Worm (Caenorhabditis elegans): ENCODE measurements around the gene C06A12.8.

Gene C06A12.8

DNA sequence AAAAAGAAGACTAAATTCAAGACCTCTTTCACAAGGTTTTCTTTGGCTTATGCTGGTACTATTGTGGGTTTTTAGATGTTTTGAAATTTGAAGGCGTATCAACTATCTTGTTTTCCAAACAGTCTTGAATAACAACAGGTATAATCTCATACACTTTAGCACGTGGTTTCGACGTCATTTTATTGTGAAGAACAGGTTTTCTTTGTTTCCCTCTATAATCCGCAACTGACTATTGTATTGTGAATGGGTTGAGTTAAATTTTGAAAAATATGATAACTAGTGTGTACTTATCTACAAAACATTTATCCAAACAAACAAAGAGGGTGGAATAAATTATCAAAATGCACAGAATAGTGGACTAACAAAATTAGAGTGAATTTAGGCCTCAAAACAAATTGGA, 4.1 kb downstream of the C06A12.8 start:
- TF ChIP-seq nhr-25 (tag; optimal IDR thresholded peaks at IDR 0.05) (peak; percentile 39), elt-2 (tag; optimal IDR thresholded peaks at IDR 0.05) (peak; percentile 25), unc-62 (GFP tag; optimal IDR thresholded peaks at IDR 0.05) (no peak), nhr-43 (tag; optimal IDR thresholded peaks at IDR 0.05; ENCODE audit: poor library complexity, severe bottlenecking) (peak; percentile 6)

DNA sequence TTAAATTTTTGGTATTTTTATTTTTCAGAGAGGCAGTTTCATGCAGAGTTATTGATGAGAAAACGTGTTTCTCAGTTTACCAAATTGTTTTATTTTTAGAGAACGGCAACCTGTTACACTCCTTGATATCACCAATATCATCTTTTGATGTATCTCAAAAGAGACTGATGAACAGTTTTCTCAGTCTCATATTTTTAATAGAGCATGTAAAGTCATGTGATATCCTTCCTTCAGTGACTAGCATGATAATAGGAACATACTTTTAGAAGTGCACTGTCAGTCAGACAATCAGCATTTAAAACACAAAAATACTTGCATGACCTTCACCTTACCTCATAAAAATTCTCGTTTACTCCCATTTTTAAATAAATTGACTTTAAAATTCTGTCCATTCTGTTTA, 5.4 kb downstream of the C06A12.8 start, which contains the start of gene F11E6.11:
F11E6.11 (plus strand) TSS at position 325 of the 400 bp plus-strand sequence.
- TF ChIP-seq nhr-23 (tag; optimal IDR thresholded peaks at IDR 0.05) (peak; percentile 15), nhr-25 (tag; optimal IDR thresholded peaks at IDR 0.05) (peak; percentile 51), pqm-1 (tag; optimal IDR thresholded peaks at IDR 0.05) (peak; percentile 6), nhr-43 (tag; optimal IDR thresholded peaks at IDR 0.05; ENCODE audit: poor library complexity, severe bottlenecking) (peak; percentile 36), ceh-9 (tag; optimal IDR thresholded peaks at IDR 0.05) (no peak)

DNA sequence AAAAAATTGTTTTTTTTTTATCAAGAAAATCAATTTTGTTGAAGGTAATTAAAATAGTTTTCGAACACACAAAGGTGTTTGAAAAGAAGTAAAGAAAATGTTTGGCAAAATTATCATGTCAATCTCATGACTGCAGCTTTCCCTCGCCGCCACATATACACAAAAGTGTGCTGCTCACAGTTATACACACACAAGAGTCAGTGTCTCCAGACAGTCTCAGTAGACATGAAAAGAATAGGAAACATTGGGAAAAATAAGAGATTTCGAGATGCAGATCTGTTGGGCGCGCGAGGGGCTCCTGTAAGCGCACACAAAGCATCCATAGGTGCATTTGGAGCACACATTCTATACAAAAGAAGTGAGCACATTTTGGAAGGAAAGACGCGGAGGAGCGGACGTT, 11.2 kb downstream of the C06A12.8 start:
- TF ChIP-seq pha-4 (tag; optimal IDR thresholded peaks at IDR 0.05) (peak; percentile 66), skn-1 (tag; optimal IDR thresholded peaks at IDR 0.05) (no peak)

DNA sequence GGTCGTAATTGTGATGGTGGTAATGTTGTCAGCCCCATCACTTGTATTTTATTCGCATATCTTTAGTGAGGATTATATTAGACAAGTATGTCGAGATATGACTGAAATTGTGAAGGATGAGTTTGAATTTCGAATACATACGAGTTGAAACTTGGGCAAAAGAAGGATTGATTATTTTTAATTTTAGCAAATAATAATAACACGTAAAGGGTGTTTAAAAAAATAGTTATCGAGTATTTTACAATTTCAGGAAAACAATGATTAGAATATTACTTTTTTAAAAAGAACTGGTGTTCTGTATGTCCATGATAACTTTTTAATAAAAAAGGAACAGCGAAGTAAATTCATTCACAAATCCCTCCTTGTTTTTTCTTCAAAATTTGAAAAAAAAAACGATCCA, 13.3 kb downstream of the C06A12.8 start, which contains the start of gene F11E6.8:
F11E6.8 (minus strand) TSS at position 101 of the 400 bp plus-strand sequence.
- no peak for TF ChIP-seq nhr-23 (tag; optimal IDR thresholded peaks at IDR 0.05)

DNA sequence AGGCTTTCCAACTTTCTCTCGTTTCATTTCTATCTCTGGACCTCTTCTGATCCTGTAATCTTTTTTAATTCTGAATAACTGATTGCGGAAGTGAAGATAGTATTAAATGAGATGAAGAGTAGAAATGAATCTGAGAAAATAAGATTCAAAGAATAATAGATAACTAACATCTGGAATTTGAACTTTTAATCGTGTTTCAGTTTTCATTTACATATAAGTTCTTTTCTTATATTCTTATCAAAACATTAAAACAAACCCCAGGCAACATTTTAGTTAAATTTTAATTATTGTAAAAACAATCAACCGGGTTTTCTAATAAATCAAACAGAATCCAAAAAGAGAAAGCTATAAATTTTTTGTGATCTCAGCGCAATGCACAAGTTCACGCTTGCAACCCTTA, 16.1 kb downstream of the C06A12.8 start:
- TF ChIP-seq nhr-77 (tag; optimal IDR thresholded peaks at IDR 0.05) (no peak), fkh-2 (tag; optimal IDR thresholded peaks at IDR 0.05) (no peak), ceh-9 (tag; optimal IDR thresholded peaks at IDR 0.05) (no peak), elt-1 (tag; optimal IDR thresholded peaks at IDR 0.05) (no peak), snpc-4 (tag; optimal IDR thresholded peaks at IDR 0.05) (no peak), tbx-2 (tag; optimal IDR thresholded peaks at IDR 0.05) (no peak), skn-1 (tag; optimal IDR thresholded peaks at IDR 0.05) (no peak), nhr-25 (tag; optimal IDR thresholded peaks at IDR 0.05) (no peak), lsy-12 (tag; optimal IDR thresholded peaks at IDR 0.05) (no peak), ceh-82 (tag; optimal IDR thresholded peaks at IDR 0.05) (no peak), R02D3.7 (tag; optimal IDR thresholded peaks at IDR 0.05) (no peak), ztf-4 (tag; optimal IDR thresholded peaks at IDR 0.05) (no peak), elt-3 (tag; optimal IDR thresholded peaks at IDR 0.05) (no peak), zag-1 (tag; optimal IDR thresholded peaks at IDR 0.05) (no peak), fkh-10 (GFP tag; optimal IDR thresholded peaks at IDR 0.05) (no peak), nhr-23 (tag; optimal IDR thresholded peaks at IDR 0.05) (no peak)

DNA sequence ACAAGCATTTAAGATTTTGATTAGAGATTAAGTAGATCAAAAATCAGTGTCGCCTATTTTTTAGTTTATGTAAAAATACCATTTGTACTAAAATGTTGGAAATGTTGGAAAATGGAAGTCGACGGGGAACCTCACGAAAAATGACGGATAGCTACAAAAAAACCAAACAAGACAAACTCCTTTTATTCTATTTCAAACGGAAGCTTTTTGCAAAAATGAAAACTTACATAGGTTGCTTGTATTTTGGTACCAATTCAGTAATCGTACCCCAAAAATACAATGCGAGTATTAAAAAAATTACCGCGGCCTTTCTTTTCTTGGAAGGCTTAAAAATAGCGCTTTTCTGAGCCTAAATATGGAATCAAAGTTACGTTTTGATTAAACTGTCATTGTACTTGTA, 16.9 kb downstream of the C06A12.8 start:
- TF ChIP-seq ceh-16 (tag; optimal IDR thresholded peaks at IDR 0.05) (no peak), aly-2 (tag; optimal IDR thresholded peaks at IDR 0.05) (no peak), unc-39 (tag; optimal IDR thresholded peaks at IDR 0.05) (no peak), ZK546.5 (tag; optimal IDR thresholded peaks at IDR 0.05) (no peak), lin-39 (tag; optimal IDR thresholded peaks at IDR 0.05) (no peak), R02D3.7 (tag; optimal IDR thresholded peaks at IDR 0.05) (no peak), nhr-67 (tag; optimal IDR thresholded peaks at IDR 0.05) (no peak), lsy-12 (tag; optimal IDR thresholded peaks at IDR 0.05) (no peak), jun-1 (tag; optimal IDR thresholded peaks at IDR 0.05) (no peak), pha-4 (tag; optimal IDR thresholded peaks at IDR 0.05) (no peak), nhr-11 (tag; optimal IDR thresholded peaks at IDR 0.05) (no peak), nhr-237 (tag; optimal IDR thresholded peaks at IDR 0.05) (no peak), ceh-28 (tag; optimal IDR thresholded peaks at IDR 0.05) (no peak), snpc-4 (tag; optimal IDR thresholded peaks at IDR 0.05) (no peak), ztf-4 (tag; optimal IDR thresholded peaks at IDR 0.05) (no peak)

DNA sequence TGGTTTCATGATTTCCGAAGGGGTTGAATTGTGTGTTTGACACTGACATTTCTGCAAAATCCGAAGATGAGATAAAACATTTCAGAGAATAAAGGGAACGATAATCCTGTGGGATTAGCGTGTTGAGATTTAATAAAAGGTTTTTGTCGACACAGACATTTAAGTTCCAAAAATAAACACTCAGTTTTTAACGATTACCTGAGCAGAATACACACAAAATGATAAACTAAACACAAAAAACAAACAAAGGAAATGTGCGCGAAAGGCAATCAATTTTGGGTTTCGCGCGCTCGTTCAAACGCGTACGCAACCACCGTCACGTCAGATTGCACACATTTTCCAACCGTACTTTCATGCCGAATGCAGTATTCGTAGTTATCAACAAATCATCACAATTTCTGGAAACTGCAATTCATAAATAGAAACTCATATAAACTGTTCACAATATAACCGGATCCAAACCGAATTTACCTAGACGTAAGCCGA, 24.1 kb downstream of the C06A12.8 start, which contains the start of gene rif-1.1:
rif-1.1 (minus strand) TSS at position 51 of the 486 bp plus-strand sequence.
- TF ChIP-seq nfya-1 (tag; optimal IDR thresholded peaks at IDR 0.05; ENCODE audit: insufficient read depth): peak; percentile 65
- TF ChIP-seq nhr-25 (tag; optimal IDR thresholded peaks at IDR 0.05): peak; percentile 10
- no peak for TF ChIP-seq zag-1 (tag; optimal IDR thresholded peaks at IDR 0.05)
- TF ChIP-seq lin-15B (tag; optimal IDR thresholded peaks at IDR 0.05): peak; percentile 27
- TF ChIP-seq fkh-2 (tag; optimal IDR thresholded peaks at IDR 0.05): no peak
- peak; percentile 36 for TF ChIP-seq elt-2 (tag; optimal IDR thresholded peaks at IDR 0.05)
- no peak for TF ChIP-seq nhr-28 (tag; optimal IDR thresholded peaks at IDR 0.05)
- TF ChIP-seq lin-39 (tag; optimal IDR thresholded peaks at IDR 0.05): peak; percentile 45
- TF ChIP-seq pha-4 (tag; optimal IDR thresholded peaks at IDR 0.05): peak; percentile 92
- peak; percentile 18 for TF ChIP-seq nhr-23 (tag; optimal IDR thresholded peaks at IDR 0.05)

Data from whole organism, L3 larva.